Fruit fly (Drosophila melanogaster) whole organism, embryonic: Measurements from ENCODE around the gene dod.

Source experiments
- CG10147 ChIP-seq: fragments of 200-800 bp; sonication (Bioruptor generic); optimal IDR thresholded peaks from 2 replicates; lab custom pipeline; 2019; ENCODE audit warnings: missing biosample characterization, mild to moderate bottlenecking, missing genetic modification characterization, moderate library complexity
- CG10431 ChIP-seq: fragments of 200-800 bp; sonication (Bioruptor generic); optimal IDR thresholded peaks from 3 replicates; lab custom pipeline; 2018; ENCODE audit warnings: missing biosample characterization, mild to moderate bottlenecking, missing genetic modification characterization
- CG10543 ChIP-seq: fragments of 200-800 bp; sonication (Bioruptor generic); optimal IDR thresholded peaks from 3 replicates; lab custom pipeline; 2017; ENCODE audit warnings: missing biosample characterization, mild to moderate bottlenecking, missing genetic modification characterization, moderate library complexity
- CG10654 ChIP-seq: fragments of 200-800 bp; sonication (Bioruptor generic); optimal IDR thresholded peaks from 2 replicates; lab custom pipeline; 2016; ENCODE audit warnings: missing biosample characterization, missing genetic modification characterization
- CG12236 ChIP-seq: fragments of 200-800 bp; sonication (Bioruptor generic); optimal IDR thresholded peaks from 2 replicates; lab custom pipeline; 2016; ENCODE audit warnings: missing biosample characterization, missing genetic modification characterization
- CG13424 ChIP-seq: fragments of 200-800 bp; sonication (Bioruptor generic); optimal IDR thresholded peaks from 2 replicates; lab custom pipeline; 2019; ENCODE audit warnings: missing biosample characterization, mild to moderate bottlenecking, missing genetic modification characterization, moderate library complexity
- CG14965 ChIP-seq: fragments of 200-800 bp; sonication (Bioruptor generic); optimal IDR thresholded peaks from 2 replicates; lab custom pipeline; 2016; ENCODE audit warnings: missing biosample characterization, missing genetic modification characterization, borderline replicate concordance
- CG15011 ChIP-seq: fragments of 200-800 bp; sonication (Bioruptor generic); optimal IDR thresholded peaks from 3 replicates; lab custom pipeline; 2018; ENCODE audit warnings: missing biosample characterization, mild to moderate bottlenecking, missing genetic modification characterization
- CG15269 ChIP-seq: fragments of 200-800 bp; sonication (Bioruptor generic); optimal IDR thresholded peaks from 2 replicates; lab custom pipeline; 2018; ENCODE audit warnings: missing biosample characterization, mild to moderate bottlenecking, missing genetic modification characterization, moderate library complexity
- CG17612 ChIP-seq: fragments of 200-800 bp; sonication (Bioruptor generic); IDR thresholded peaks from 2 replicates; pipeline ENCODE4 v1.3.6; 2022; ENCODE audit warnings: missing biosample characterization, missing genetic modification characterization
- CG1792 ChIP-seq: fragments of 200-800 bp; sonication (Bioruptor generic); optimal IDR thresholded peaks from 2 replicates; lab custom pipeline; 2016; ENCODE audit warnings: missing biosample characterization, missing genetic modification characterization
- CG18262 ChIP-seq: fragments of 200-800 bp; optimal IDR thresholded peaks from 3 replicates; lab custom pipeline; 2019; ENCODE audit warnings: missing biosample characterization, mild to moderate bottlenecking, missing genetic modification characterization, moderate library complexity
- CG2712 ChIP-seq: fragments of 200-800 bp; optimal IDR thresholded peaks from 3 replicates; lab custom pipeline; 2019; ENCODE audit warnings: missing biosample characterization, mild to moderate bottlenecking, missing genetic modification characterization, moderate library complexity
- CG2875 ChIP-seq: fragments of 200-800 bp; sonication (Bioruptor generic); optimal IDR thresholded peaks from 2 replicates; lab custom pipeline; 2017; ENCODE audit warnings: missing biosample characterization, mild to moderate bottlenecking, missing genetic modification characterization, missing genetic modification reagents
- CG30020 ChIP-seq: fragments of 200-800 bp; optimal IDR thresholded peaks from 2 replicates; lab custom pipeline; 2019; ENCODE audit warnings: missing biosample characterization, mild to moderate bottlenecking, missing genetic modification characterization, moderate library complexity
- CG34376 ChIP-seq: fragments of 200-800 bp; sonication (Bioruptor generic); optimal IDR thresholded peaks from 2 replicates; lab custom pipeline; 2018; ENCODE audit warnings: missing biosample characterization, mild to moderate bottlenecking, missing genetic modification characterization
- CG4282 ChIP-seq: fragments of 200-800 bp; sonication (Bioruptor generic); optimal IDR thresholded peaks from 2 replicates; lab custom pipeline; 2016; ENCODE audit warnings: missing biosample characterization, missing genetic modification characterization
- CG4707 ChIP-seq: fragments of 200-800 bp; sonication (Bioruptor generic); optimal IDR thresholded peaks from 2 replicates; lab custom pipeline; 2018; ENCODE audit warnings: missing biosample characterization, mild to moderate bottlenecking, missing genetic modification characterization, moderate library complexity
- CG4820 ChIP-seq: fragments of 200-800 bp; sonication (Bioruptor generic); optimal IDR thresholded peaks from 3 replicates; lab custom pipeline; 2016; ENCODE audit warnings: missing biosample characterization, missing genetic modification characterization
- CG6854 ChIP-seq: fragments of 200-800 bp; sonication (Bioruptor generic); optimal IDR thresholded peaks from 3 replicates; lab custom pipeline; 2017; ENCODE audit warnings: missing biosample characterization, mild to moderate bottlenecking, missing genetic modification characterization
- CG7357 ChIP-seq: fragments of 200-800 bp; sonication (Bioruptor generic); IDR thresholded peaks from 3 replicates; pipeline ENCODE4 v1.3.6; 2022; ENCODE audit warnings: missing biosample characterization, missing genetic modification characterization
- CG7928 ChIP-seq: fragments of 200-800 bp; sonication (Bioruptor generic); optimal IDR thresholded peaks from 2 replicates; lab custom pipeline; 2017; ENCODE audit warnings: missing biosample characterization, mild to moderate bottlenecking, missing genetic modification characterization
- CG7963 ChIP-seq: fragments of 200-800 bp; sonication (Bioruptor generic); IDR thresholded peaks from 3 replicates; pipeline ENCODE4 v1.3.6; 2022; ENCODE audit warnings: missing biosample characterization, missing genetic modification characterization; ENCODE audit not compliant: partially characterized antibody
- CG9215 ChIP-seq: fragments of 200-800 bp; sonication (Bioruptor generic); IDR thresholded peaks from 2 replicates; pipeline ENCODE4 v1.3.6; 2022; ENCODE audit warnings: missing biosample characterization, missing genetic modification characterization
- Doc3 ChIP-seq: fragments of 200-800 bp; sonication (Bioruptor generic); IDR thresholded peaks from 3 replicates; pipeline ENCODE4 v1.3.6; 2022; ENCODE audit warnings: missing biosample characterization, missing genetic modification characterization; ENCODE audit not compliant: partially characterized antibody
- Hey ChIP-seq: fragments of 200-800 bp; sonication (Bioruptor generic); optimal IDR thresholded peaks from 3 replicates; lab custom pipeline; 2018; ENCODE audit warnings: missing biosample characterization, mild to moderate bottlenecking, missing genetic modification characterization
- Hr3 ChIP-seq: fragments of 200-800 bp; sonication (Bioruptor generic); optimal IDR thresholded peaks from 3 replicates; lab custom pipeline; 2016; ENCODE audit warnings: missing biosample characterization, missing genetic modification characterization
- Hr78 ChIP-seq, 2 experiments: fragments of 200-800 bp in 1 of 2; fragments of >200 bp in 1 of 2; sonication (Bioruptor generic) in 1 of 2; optimal IDR thresholded peaks; 2 replicates each; lab custom pipeline; 2017 to 2019; ENCODE audit warnings: missing biosample characterization in 2 of 2, missing genetic modification characterization in 2 of 2, mild to moderate bottlenecking in 1 of 2, moderate library complexity in 1 of 2
- Lim3 ChIP-seq: fragments of 200-800 bp; sonication (Bioruptor generic); IDR thresholded peaks from 2 replicates; pipeline ENCODE4 v1.3.6; 2022; ENCODE audit warnings: missing biosample characterization, missing genetic modification characterization
- Nf-YA ChIP-seq: fragments of 200-800 bp; sonication (Bioruptor generic); IDR thresholded peaks from 2 replicates; pipeline ENCODE4 v1.3.6; 2022; ENCODE audit warnings: missing biosample characterization, missing genetic modification characterization
- Nf-YC ChIP-seq: fragments of 200-800 bp; optimal IDR thresholded peaks from 3 replicates; lab custom pipeline; 2019; ENCODE audit warnings: missing biosample characterization, mild to moderate bottlenecking, missing genetic modification characterization, moderate library complexity
- PHDP ChIP-seq: fragments of 200-800 bp; sonication (Bioruptor generic); optimal IDR thresholded peaks from 3 replicates; lab custom pipeline; 2018; ENCODE audit warnings: missing biosample characterization, mild to moderate bottlenecking, missing genetic modification characterization, moderate library complexity
- Pdp1 ChIP-seq, 2 experiments: fragments of 200-800 bp; sonication (Bioruptor generic); optimal IDR thresholded peaks; 3 replicates each; lab custom pipeline; 2016; ENCODE audit warnings: missing biosample characterization in 2 of 2, missing genetic modification characterization in 2 of 2, mild to moderate bottlenecking in 1 of 2, moderate library complexity in 1 of 2
- Rx ChIP-seq: fragments of 200-800 bp; sonication (Bioruptor generic); IDR thresholded peaks from 2 replicates; pipeline ENCODE4 v1.3.6; 2022; ENCODE audit warnings: missing biosample characterization, missing genetic modification characterization
- Six4 ChIP-seq: fragments of 200-800 bp; sonication (Bioruptor generic); optimal IDR thresholded peaks from 2 replicates; lab custom pipeline; 2016; ENCODE audit warnings: missing biosample characterization, missing genetic modification characterization
- Spps ChIP-seq: fragments of 200-800 bp; sonication (Bioruptor generic); optimal IDR thresholded peaks from 2 replicates; lab custom pipeline; 2018; ENCODE audit warnings: missing biosample characterization, mild to moderate bottlenecking, missing genetic modification characterization
- TFAM ChIP-seq: fragments of 200-800 bp; sonication (Bioruptor generic); optimal IDR thresholded peaks from 2 replicates; lab custom pipeline; 2017; ENCODE audit warnings: missing biosample characterization, missing genetic modification characterization, inconsistent platforms
- ase ChIP-seq: fragments of 200-800 bp; sonication (Bioruptor generic); IDR thresholded peaks from 3 replicates; pipeline ENCODE4 v1.3.6; 2022; ENCODE audit warnings: missing biosample characterization, missing genetic modification characterization
- btn ChIP-seq: fragments of 200-800 bp; sonication (Bioruptor generic); optimal IDR thresholded peaks from 2 replicates; lab custom pipeline; 2016; ENCODE audit warnings: missing biosample characterization, missing genetic modification characterization
- dm ChIP-seq: fragments of 200-800 bp; sonication (Bioruptor generic); optimal IDR thresholded peaks from 3 replicates; lab custom pipeline; 2016; ENCODE audit warnings: missing biosample characterization, missing genetic modification characterization
- dysf ChIP-seq: fragments of 200-800 bp; sonication (Bioruptor generic); IDR thresholded peaks from 3 replicates; pipeline ENCODE4 v1.3.6; 2022; ENCODE audit warnings: missing biosample characterization, missing genetic modification characterization
- gt ChIP-seq: fragments of 200-800 bp; sonication (Bioruptor generic); IDR thresholded peaks from 2 replicates; pipeline ENCODE4 v1.3.6; 2022; ENCODE audit warnings: missing biosample characterization, missing genetic modification characterization
- hb ChIP-seq: fragments of 200-800 bp; sonication (Bioruptor generic); IDR thresholded peaks from 3 replicates; pipeline ENCODE4 v1.3.6; 2022; ENCODE audit warnings: missing biosample characterization, missing genetic modification characterization; ENCODE audit not compliant: partially characterized antibody
- lov ChIP-seq, 2 experiments: fragments of 200-800 bp in 1 of 2; fragments of >200 bp in 1 of 2; sonication (Bioruptor generic) in 1 of 2; IDR thresholded peaks in 1 of 2; optimal IDR thresholded peaks in 1 of 2; 2 replicates in 1 of 2; 3 replicates in 1 of 2; pipeline versions ENCODE4 v1.3.6 to Lab custom; 2017 to 2022; ENCODE audit warnings: missing biosample characterization in 1 of 2, missing genetic modification characterization in 1 of 2
- luna ChIP-seq: fragments of 200-800 bp; sonication (Bioruptor generic); optimal IDR thresholded peaks from 2 replicates; lab custom pipeline; 2016; ENCODE audit warnings: missing biosample characterization, missing genetic modification characterization
- onecut ChIP-seq: fragments of 200-800 bp; sonication (Bioruptor generic); IDR thresholded peaks from 2 replicates; pipeline ENCODE4 v1.3.6; 2022; ENCODE audit warnings: missing biosample characterization, missing genetic modification characterization
- org-1 ChIP-seq: fragments of 200-800 bp; sonication (Bioruptor generic); optimal IDR thresholded peaks from 2 replicates; lab custom pipeline; 2017; ENCODE audit warnings: missing biosample characterization, missing genetic modification characterization
- salm ChIP-seq: fragments of 200-800 bp; sonication (Bioruptor generic); optimal IDR thresholded peaks from 2 replicates; lab custom pipeline; 2018; ENCODE audit warnings: missing biosample characterization, mild to moderate bottlenecking, missing genetic modification characterization
- sim ChIP-seq: fragments of 200-800 bp; sonication (Bioruptor generic); IDR thresholded peaks from 2 replicates; pipeline ENCODE4 v1.3.6; 2022; ENCODE audit warnings: missing biosample characterization, missing genetic modification characterization
- sima ChIP-seq: fragments of 200-800 bp; sonication (Bioruptor generic); optimal IDR thresholded peaks from 2 replicates; lab custom pipeline; 2016; ENCODE audit warnings: missing biosample characterization, missing genetic modification characterization
- ttk ChIP-seq: fragments of 200-800 bp; sonication (Bioruptor generic); IDR thresholded peaks from 2 replicates; pipeline ENCODE4 v2.1.2; 2022; ENCODE audit warnings: missing biosample characterization, missing genetic modification characterization

The dod gene

dm6 chrX:21362878-21363277 is 17.7 kb downstream of the dod start, which contains the start of the genes bbx and waw (continued):
- TF ChIP-seq CG4820 (no peak), gt (no peak), ttk (GFP tag; lab: Robert Waterston, UW) (no peak), CG7357 (no peak), Nf-YA (GFP tag; lab: Robert Waterston, UW) (no peak), CG30020 (tag; lab: Kevin White, UChicago) (peak; percentile 8), ase (GFP tag; lab: Robert Waterston, UW) (no peak), Hey (tag; lab: Kevin White, UChicago) (no peak), PHDP (tag; lab: Kevin White, UChicago) (peak; percentile 36), salm (tag; lab: Kevin White, UChicago) (no peak), dysf (GFP tag; lab: Robert Waterston, UW) (no peak), CG7928 (GFP tag; lab: Kevin White, UChicago) (no peak), CG15269 (tag; lab: Kevin White, UChicago) (no peak), Doc3 (GFP tag; lab: Robert Waterston, UW) (no peak), hb (GFP tag; lab: Robert Waterston, UW) (no peak), Pdp1 (GFP tag; optimal IDR thresholded peaks at IDR 0.05; lab: Kevin White, UChicago) (peak in 1 of 2 experiments; percentile 100), CG15011 (GFP tag; lab: Kevin White, UChicago) (no peak), CG7963 (no peak), Spps (tag; lab: Kevin White, UChicago) (no peak), Hr78 (GFP tag; optimal IDR thresholded peaks at IDR 0.05; lab: Kevin White, UChicago) (no peak), CG2875 (GFP tag; lab: Kevin White, UChicago) (no peak), luna (GFP tag; lab: Kevin White, UChicago) (no peak), org-1 (GFP tag; lab: Kevin White, UChicago) (no peak), CG10147 (GFP tag; lab: Kevin White, UChicago) (no peak), CG4282 (GFP tag; lab: Kevin White, UChicago) (no peak), Lim3 (no peak), CG18262 (tag; lab: Kevin White, UChicago) (peak; percentile 3), btn (GFP tag; lab: Kevin White, UChicago) (no peak), TFAM (GFP tag; lab: Kevin White, UChicago) (no peak), sima (GFP tag; lab: Kevin White, UChicago) (no peak), Nf-YC (tag; lab: Kevin White, UChicago) (peak; percentile 21), Six4 (GFP tag; lab: Kevin White, UChicago) (no peak), CG12236 (GFP tag; lab: Kevin White, UChicago) (no peak), CG13424 (tag; lab: Kevin White, UChicago) (peak; percentile 46), CG4707 (GFP tag; lab: Kevin White, UChicago) (peak; percentile 17), CG1792 (GFP tag; lab: Kevin White, UChicago) (no peak), CG17612 (GFP tag; lab: Robert Waterston, UW) (no peak), CG10654 (GFP tag; lab: Kevin White, UChicago) (no peak), CG34376 (GFP tag; lab: Kevin White, UChicago) (peak; percentile 20), dm (peak; percentile 84), onecut (GFP tag; lab: Robert Waterston, UW) (peak; percentile 48), CG10543 (GFP tag; lab: Kevin White, UChicago) (peak; percentile 41), sim (GFP tag; lab: Robert Waterston, UW) (no peak), CG10431 (no peak), CG9215 (GFP tag; lab: Robert Waterston, UW) (no peak), CG14965 (GFP tag; lab: Kevin White, UChicago) (no peak), CG2712 (tag; lab: Kevin White, UChicago) (peak; percentile 4), Hr3 (GFP tag; lab: Kevin White, UChicago) (no peak), Rx (no peak), CG6854 (GFP tag; lab: Kevin White, UChicago) (no peak), lov (optimal IDR thresholded peaks at IDR 0.05; lab: Kevin White, UChicago) (no peak), lov (GFP tag; IDR thresholded peaks at IDR 0.05; lab: Robert Waterston, UW) (no peak)
